Worm (Caenorhabditis elegans) whole organism, early embryonic: ENCODE data around the gene panl-2.

Experiments used
- F13C5.2 ChIP-seq: sonication (generic microtip); optimal IDR thresholded peaks from 2 replicates; lab custom pipeline; 2017; ENCODE audit warnings: mild to moderate bottlenecking, missing genetic modification characterization, inconsistent platforms, missing compliant biosample characterization
- aly-1 ChIP-seq: sonication (generic microtip); optimal IDR thresholded peaks from 2 replicates; lab custom pipeline; 2016; ENCODE audit warnings: missing genetic modification characterization, missing compliant biosample characterization
- ama-1 ChIP-seq: fragments of 150-350 bp; optimal IDR thresholded peaks from 2 replicates; lab custom pipeline; 2014
- ceh-13 ChIP-seq: fragments of 200-800 bp; sonication (Bioruptor generic); optimal IDR thresholded peaks from 2 replicates; lab custom pipeline; 2018; ENCODE audit warnings: mild to moderate bottlenecking, missing genetic modification characterization, missing compliant biosample characterization
- flt-1 ChIP-seq: fragments of 200-800 bp; sonication (Bioruptor generic); IDR thresholded peaks from 2 replicates; pipeline ENCODE4 v1.3.6; 2022; ENCODE audit warnings: missing genetic modification characterization, missing compliant biosample characterization
- hmbx-1 ChIP-seq: sonication (generic microtip); optimal IDR thresholded peaks from 2 replicates; lab custom pipeline; 2016; ENCODE audit warnings: mild to moderate bottlenecking, missing genetic modification characterization, missing compliant biosample characterization
- hnd-1 ChIP-seq: sonication (generic microtip); optimal IDR thresholded peaks from 2 replicates; lab custom pipeline; 2016; ENCODE audit warnings: missing genetic modification characterization, missing compliant biosample characterization
- scrt-1 ChIP-seq: fragments of 200-800 bp; sonication (Bioruptor generic); IDR thresholded peaks from 2 replicates; pipeline ENCODE4 v1.3.6; 2022; ENCODE audit warnings: missing genetic modification characterization, missing compliant biosample characterization
- tra-4 ChIP-seq: sonication (generic microtip); optimal IDR thresholded peaks from 2 replicates; lab custom pipeline; 2017; ENCODE audit warnings: missing genetic modification characterization, missing compliant biosample characterization

ce11 chrIII:6978875-6979274, 10.9 kb upstream of the panl-2 start:
- no peak for TF ChIP-seq ceh-13
- no peak for TF ChIP-seq hnd-1 (tag; lab: Kevin White, UChicago)
- TF ChIP-seq ama-1 (lab: Kevin White, UChicago) = no peak
- no peak; the same call in 1 of the 2 replicates for TF ChIP-seq flt-1 (GFP tag; lab: Robert Waterston, UW)
- TF ChIP-seq scrt-1 (GFP tag; lab: Robert Waterston, UW) = 0 out of 2 replicates have a peak, but pooled peaks have one; percentile 7
- TF ChIP-seq hmbx-1 (tag; lab: Kevin White, UChicago) = no peak
- TF ChIP-seq F13C5.2 (tag; lab: Kevin White, UChicago) = no peak
- no peak for TF ChIP-seq aly-1 (tag; lab: Kevin White, UChicago)
- no peak for TF ChIP-seq tra-4 (tag; lab: Kevin White, UChicago)
